Fruit fly (Drosophila melanogaster) whole organism, adult: Measurements from ENCODE around the gene upSET.

ENCODE experiments used
- CG11617 ChIP-seq: fragments of 200-800 bp; sonication (Bioruptor generic); optimal IDR thresholded peaks from 2 replicates; lab custom pipeline; 2017; ENCODE audit warnings: mild to moderate bottlenecking, missing biosample characterization, missing genetic modification reagents, missing genetic modification characterization
- CG12768 ChIP-seq: fragments of 200-800 bp; sonication (Bioruptor generic); optimal IDR thresholded peaks from 2 replicates; lab custom pipeline; 2017; ENCODE audit warnings: missing biosample characterization, missing genetic modification characterization, mild to moderate bottlenecking, moderate library complexity, missing genetic modification reagents
- CG14711 ChIP-seq: fragments of 200-800 bp; sonication (Bioruptor generic); optimal IDR thresholded peaks from 2 replicates; lab custom pipeline; 2018; ENCODE audit warnings: missing biosample characterization, mild to moderate bottlenecking, missing genetic modification characterization, moderate library complexity
- CG1620 ChIP-seq: fragments of 200-800 bp; sonication (Bioruptor generic); optimal IDR thresholded peaks from 2 replicates; lab custom pipeline; 2016; ENCODE audit warnings: missing biosample characterization, missing genetic modification characterization
- CG33017 ChIP-seq: fragments of 200-800 bp; sonication (Bioruptor generic); optimal IDR thresholded peaks from 2 replicates; lab custom pipeline; 2018; ENCODE audit warnings: missing biosample characterization, mild to moderate bottlenecking, missing genetic modification characterization, moderate library complexity
- CG5204 ChIP-seq: fragments of 200-800 bp; sonication (Bioruptor generic); optimal IDR thresholded peaks from 2 replicates; lab custom pipeline; 2016; ENCODE audit warnings: missing biosample characterization, missing genetic modification characterization
- CG7045 ChIP-seq: fragments of 200-800 bp; sonication (Bioruptor generic); optimal IDR thresholded peaks from 2 replicates; lab custom pipeline; 2017; ENCODE audit warnings: missing biosample characterization, mild to moderate bottlenecking, missing genetic modification characterization
- CG7101 ChIP-seq: fragments of 200-800 bp; sonication (Bioruptor generic); optimal IDR thresholded peaks from 2 replicates; lab custom pipeline; 2018; ENCODE audit warnings: missing biosample characterization, mild to moderate bottlenecking, missing genetic modification characterization, moderate library complexity
- Clk ChIP-seq: fragments of 200-800 bp; sonication (Bioruptor generic); optimal IDR thresholded peaks from 2 replicates; lab custom pipeline; 2017; ENCODE audit warnings: missing biosample characterization, missing genetic modification characterization
- Crg-1 ChIP-seq: fragments of 200-800 bp; sonication (Bioruptor generic); optimal IDR thresholded peaks from 2 replicates; lab custom pipeline; 2016; ENCODE audit warnings: missing biosample characterization, missing genetic modification characterization
- Hr96 ChIP-seq: fragments of 200-800 bp; sonication (Bioruptor generic); optimal IDR thresholded peaks from 2 replicates; lab custom pipeline; 2016; ENCODE audit warnings: missing biosample characterization, missing genetic modification characterization
- Mnt ChIP-seq: fragments of 200-800 bp; sonication (Bioruptor generic); optimal IDR thresholded peaks from 2 replicates; lab custom pipeline; 2016; ENCODE audit warnings: missing biosample characterization, mild to moderate bottlenecking, missing genetic modification characterization
- bab1 ChIP-seq: fragments of 200-800 bp; sonication (Bioruptor generic); optimal IDR thresholded peaks from 3 replicates; lab custom pipeline; 2019; ENCODE audit warnings: missing biosample characterization, mild to moderate bottlenecking, missing genetic modification characterization, moderate library complexity
- cic ChIP-seq: fragments of 200-800 bp; sonication (Bioruptor generic); optimal IDR thresholded peaks from 2 replicates; lab custom pipeline; 2017; ENCODE audit warnings: missing biosample characterization, mild to moderate bottlenecking, missing genetic modification characterization, moderate library complexity
- cnc ChIP-seq, 2 experiments: fragments of >200 bp; optimal IDR thresholded peaks; 2 replicates each; lab custom pipeline; 2017
- kay ChIP-seq: fragments of 200-800 bp; sonication (Bioruptor generic); peaks from one replicate; lab custom pipeline; 2016; ENCODE audit warnings: missing biosample characterization, missing genetic modification characterization, borderline replicate concordance
- ovo ChIP-seq: fragments of 200-800 bp; sonication (Bioruptor generic); optimal IDR thresholded peaks from 2 replicates; lab custom pipeline; 2016; ENCODE audit warnings: missing biosample characterization, missing genetic modification characterization
- pad ChIP-seq: fragments of 200-800 bp; sonication (Bioruptor generic); optimal IDR thresholded peaks from 3 replicates; lab custom pipeline; 2017; ENCODE audit warnings: missing biosample characterization, missing genetic modification characterization, mild to moderate bottlenecking, moderate library complexity, missing genetic modification reagents
- tj ChIP-seq: fragments of 200-800 bp; sonication (Bioruptor generic); optimal IDR thresholded peaks from 3 replicates; lab custom pipeline; 2017; ENCODE audit warnings: missing biosample characterization, mild to moderate bottlenecking, missing genetic modification characterization, moderate library complexity
- toe ChIP-seq: fragments of 200-800 bp; sonication (Bioruptor generic); optimal IDR thresholded peaks from 2 replicates; lab custom pipeline; 2016; ENCODE audit warnings: missing biosample characterization, missing genetic modification characterization

upSET gene

DNA sequence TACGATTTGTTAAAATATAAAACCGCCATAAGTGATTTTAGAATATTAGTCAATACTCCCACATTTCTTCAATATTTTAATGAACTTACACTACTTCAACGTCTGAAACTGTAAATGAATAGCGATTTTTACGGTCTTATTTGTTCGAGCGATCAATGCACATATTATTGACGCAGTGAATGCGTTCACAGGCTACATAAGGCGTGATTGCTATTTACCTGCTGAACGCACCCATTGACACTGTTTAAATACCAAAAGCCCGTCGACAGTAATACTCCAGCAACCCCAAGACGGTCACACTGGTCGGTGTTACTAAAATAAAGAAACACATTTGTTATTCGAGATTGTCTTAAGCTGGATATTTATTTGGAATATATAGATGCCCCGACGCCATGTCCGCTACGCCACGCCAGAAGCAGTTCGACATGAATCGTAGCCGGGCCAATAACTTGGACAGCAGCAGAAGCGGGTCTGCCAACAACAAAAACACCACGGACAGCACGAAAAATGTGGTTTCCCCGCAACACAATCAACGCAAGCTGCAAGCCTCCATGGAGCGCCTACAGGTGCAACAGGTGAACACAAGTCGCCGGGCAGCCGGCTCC, 49.1 kb downstream of the upSET start, which contains the start of gene CG6833:
CG6833 (plus strand) TSS at position 263 of the 605 bp plus-strand sequence.
- peak; percentile 76 for TF ChIP-seq bab1 (GFP tag; lab: Kevin White, UChicago)
- peak; percentile 58 for TF ChIP-seq Mnt (GFP tag; lab: Kevin White, UChicago)
- TF ChIP-seq Crg-1, result no peak
- TF ChIP-seq CG5204 (GFP tag; lab: Kevin White, UChicago), result peak; percentile 55
- TF ChIP-seq CG11617, result no peak
- no peak for TF ChIP-seq cic (GFP tag; lab: Kevin White, UChicago)
- peak; percentile 24 for TF ChIP-seq Clk
- peak; percentile 64 for TF ChIP-seq CG1620
- no peak for TF ChIP-seq tj (GFP tag; lab: Kevin White, UChicago)
- TF ChIP-seq Hr96 (GFP tag; lab: Kevin White, UChicago), result peak; percentile 57
- no peak for TF ChIP-seq ovo
- peak; percentile 30 for TF ChIP-seq CG7045 (GFP tag; lab: Kevin White, UChicago)
- peak; percentile 41 for TF ChIP-seq CG7101
- no peak for TF ChIP-seq CG33017 (tag; lab: Kevin White, UChicago)
- TF ChIP-seq toe (GFP tag; lab: Kevin White, UChicago), result peak; percentile 68
- peak; percentile 42 for TF ChIP-seq CG14711 (tag; lab: Kevin White, UChicago)
- TF ChIP-seq pad (GFP tag; lab: Kevin White, UChicago), result peak; percentile 45
- TF ChIP-seq kay (GFP tag; lab: Kevin White, UChicago), result no peak
- no peak for TF ChIP-seq cnc (optimal IDR thresholded peaks at IDR 0.05; lab: Kevin White, UChicago)
- peak; percentile 30 for TF ChIP-seq CG12768

DNA sequence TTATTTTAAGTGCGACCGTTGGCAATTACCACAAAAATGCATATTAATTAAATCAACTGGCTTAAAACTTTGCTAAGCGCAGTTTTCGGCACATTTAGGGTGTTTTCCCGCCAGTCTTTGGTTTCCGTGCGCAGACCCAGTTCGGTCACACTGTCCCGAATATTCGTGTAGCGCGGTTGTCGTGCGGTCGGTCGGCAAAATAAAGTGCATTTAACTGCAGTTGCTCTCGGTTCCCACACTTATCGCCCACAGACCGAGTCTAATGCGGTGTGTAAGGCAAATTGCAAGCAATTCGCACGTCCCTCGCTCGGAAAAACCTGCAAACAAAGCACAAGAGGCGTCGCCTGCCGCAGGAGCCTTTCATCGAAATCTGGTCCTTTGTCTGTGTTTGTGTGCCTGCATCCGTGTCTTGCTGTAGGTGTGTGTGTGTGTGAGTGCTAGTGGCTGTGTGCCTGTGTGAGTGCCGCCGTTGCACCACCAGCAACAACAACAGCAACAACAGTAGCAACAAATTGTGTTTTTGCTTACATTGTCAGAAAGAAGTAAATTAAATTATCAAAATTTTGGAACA, 51.2 kb downstream of the upSET start, which contains the start of the genes CG13484 and Frl:
CG13484 (minus strand) TSS at position 7 of the 571 bp plus-strand sequence.
Frl (plus strand) TSS at position 143 of the 571 bp plus-strand sequence.
- TF ChIP-seq cnc (optimal IDR thresholded peaks at IDR 0.05; lab: Kevin White, UChicago) (no peak), CG33017 (tag; lab: Kevin White, UChicago) (peak; percentile 3), CG12768 (peak; percentile 44), toe (GFP tag; lab: Kevin White, UChicago) (no peak), Hr96 (GFP tag; lab: Kevin White, UChicago) (no peak), Crg-1 (peak; percentile 15), CG14711 (tag; lab: Kevin White, UChicago) (peak; percentile 35), CG7045 (GFP tag; lab: Kevin White, UChicago) (no peak), CG5204 (GFP tag; lab: Kevin White, UChicago) (no peak), Clk (no peak), bab1 (GFP tag; lab: Kevin White, UChicago) (peak; percentile 83), CG1620 (peak; percentile 42), pad (GFP tag; lab: Kevin White, UChicago) (peak; percentile 27), CG11617 (peak; percentile 35), kay (GFP tag; lab: Kevin White, UChicago) (no peak), cic (GFP tag; lab: Kevin White, UChicago) (peak; percentile 53), ovo (peak; percentile 27), Mnt (GFP tag; lab: Kevin White, UChicago) (peak; percentile 64), tj (GFP tag; lab: Kevin White, UChicago) (peak; percentile 71), CG7101 (peak; percentile 43)

DNA sequence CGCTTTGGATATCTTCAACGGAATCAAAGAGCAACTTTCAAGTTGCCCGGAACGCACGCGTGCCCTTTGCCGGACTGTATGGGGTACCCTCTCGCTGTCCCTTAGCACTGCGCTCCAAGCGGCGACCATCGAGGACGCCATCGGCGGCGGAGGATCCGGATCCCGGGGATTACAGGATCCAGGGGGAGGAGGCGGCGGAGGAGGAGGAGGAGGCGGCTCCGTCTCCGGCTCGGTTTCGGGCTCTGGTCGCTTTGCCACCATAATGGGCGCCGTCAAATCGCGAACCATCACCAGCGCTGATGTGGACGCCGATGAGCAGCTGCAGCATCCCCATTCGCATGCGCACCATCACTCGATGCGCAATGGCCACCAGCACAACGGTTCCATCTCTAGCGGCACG, 51.9 kb downstream of the upSET start:
- TF ChIP-seq kay (GFP tag; lab: Kevin White, UChicago) (no peak), CG5204 (GFP tag; lab: Kevin White, UChicago) (no peak), Hr96 (GFP tag; lab: Kevin White, UChicago) (no peak), cic (GFP tag; lab: Kevin White, UChicago) (no peak), toe (GFP tag; lab: Kevin White, UChicago) (no peak), Crg-1 (no peak), tj (GFP tag; lab: Kevin White, UChicago) (no peak), CG7045 (GFP tag; lab: Kevin White, UChicago) (no peak), CG7101 (no peak), CG33017 (tag; lab: Kevin White, UChicago) (no peak), bab1 (GFP tag; lab: Kevin White, UChicago) (no peak), cnc (optimal IDR thresholded peaks at IDR 0.05; lab: Kevin White, UChicago) (no peak)

DNA sequence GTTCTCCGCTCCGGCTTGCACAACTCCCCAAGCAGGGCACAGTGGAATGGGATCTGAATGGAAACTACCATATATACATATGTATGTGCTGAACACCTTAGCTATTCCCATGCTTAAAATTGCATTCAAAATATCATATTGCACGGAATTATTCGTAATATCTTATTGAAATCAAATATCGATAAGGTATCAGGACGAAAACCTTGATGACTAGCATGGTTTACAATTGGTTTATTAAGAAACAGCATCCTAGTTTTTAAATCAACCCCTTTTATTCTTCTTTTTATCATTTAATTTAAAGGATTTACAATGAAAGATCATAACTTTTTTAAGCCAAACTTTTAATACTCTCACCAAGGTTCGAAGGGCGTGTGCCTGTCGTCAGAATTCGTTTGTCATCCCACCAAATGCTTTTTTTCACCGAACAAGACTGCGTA, 53.4 kb downstream of the upSET start:
- TF ChIP-seq CG1620 (no peak), pad (GFP tag; lab: Kevin White, UChicago) (no peak), bab1 (GFP tag; lab: Kevin White, UChicago) (no peak), CG5204 (GFP tag; lab: Kevin White, UChicago) (no peak), CG33017 (tag; lab: Kevin White, UChicago) (no peak)

DNA sequence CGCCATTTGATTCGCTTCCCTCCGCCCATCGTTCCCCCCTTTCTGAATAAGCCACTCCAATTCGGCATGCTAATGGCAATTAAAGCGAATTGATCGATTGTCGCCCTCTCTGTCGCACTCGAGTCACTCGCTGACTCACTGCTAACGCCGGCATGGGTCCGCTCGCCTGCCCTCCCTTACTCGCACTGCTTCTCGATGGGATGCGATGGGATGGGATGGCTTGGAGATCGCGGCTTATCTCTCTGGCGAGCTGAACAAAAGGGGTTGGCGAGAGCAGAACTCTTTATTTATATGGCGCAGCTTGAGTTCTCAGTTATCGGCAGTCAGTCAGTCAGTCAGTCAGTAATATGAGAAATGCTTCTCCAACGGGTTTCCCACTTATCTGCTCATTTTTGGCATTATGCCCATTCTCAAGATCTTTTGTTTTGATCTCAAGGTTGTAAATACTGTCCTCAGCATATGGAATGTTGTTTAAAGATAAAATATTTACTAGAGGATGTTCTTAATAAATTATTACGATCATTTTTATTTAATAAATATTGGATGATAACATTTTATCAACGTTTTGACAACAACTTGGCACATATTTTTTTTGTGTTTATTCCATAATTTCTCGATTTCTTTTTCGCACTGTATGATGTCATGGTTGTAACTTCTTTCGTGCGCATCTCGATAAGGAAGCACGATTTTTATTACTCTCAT, 54.0 kb downstream of the upSET start:
- TF ChIP-seq CG7045 (GFP tag; lab: Kevin White, UChicago), result no peak
- TF ChIP-seq toe (GFP tag; lab: Kevin White, UChicago), result peak; percentile 10
- TF ChIP-seq tj (GFP tag; lab: Kevin White, UChicago), result peak; percentile 16
